Worm (Caenorhabditis elegans) whole organism, midembryonic: ENCODE measurements around the gene srj-26.
A peak's percentile ranks its signal among the peaks of the same experiment; 100 is the strongest.

Experiments used
- T22C8.4 ChIP-seq: fragments of 200-800 bp; sonication (Bioruptor generic); IDR thresholded peaks from 2 replicates; pipeline ENCODE4 v1.3.6; 2022; ENCODE audit warnings: missing genetic modification characterization, missing compliant biosample characterization
- cog-1 ChIP-seq: sonication (generic microtip); optimal IDR thresholded peaks from 2 replicates; lab custom pipeline; 2016; ENCODE audit warnings: missing genetic modification characterization, missing compliant biosample characterization
- flt-1 ChIP-seq: fragments of 200-800 bp; sonication (Bioruptor generic); IDR thresholded peaks from 2 replicates; pipeline ENCODE4 v1.3.6; 2022; ENCODE audit warnings: missing genetic modification characterization, missing compliant biosample characterization
- klf-2 ChIP-seq: fragments of 200-800 bp; sonication (Bioruptor generic); conservative IDR thresholded peaks from 2 replicates; pipeline ENCODE4 v1.3.6; 2022; ENCODE audit warnings: missing genetic modification reagents, missing genetic modification characterization, missing compliant biosample characterization
- med-1 ChIP-seq: sonication (generic microtip); optimal IDR thresholded peaks from 2 replicates; lab custom pipeline; 2017; ENCODE audit warnings: missing genetic modification characterization, mild to moderate bottlenecking, missing compliant biosample characterization, antibody characterized with exemption, missing genetic modification reagents; ENCODE audit not compliant: insufficient read depth
- ref-1 ChIP-seq: fragments of 200-800 bp; sonication (Bioruptor generic); conservative IDR thresholded peaks from 2 replicates; pipeline ENCODE4 v1.3.6; 2022; ENCODE audit warnings: missing genetic modification reagents, missing genetic modification characterization, missing compliant biosample characterization
- tab-1 ChIP-seq: fragments of 200-800 bp; sonication (Bioruptor generic); IDR thresholded peaks from 2 replicates; pipeline ENCODE4 v1.3.6; 2022; ENCODE audit warnings: missing genetic modification characterization, missing compliant biosample characterization
- ztf-23 ChIP-seq: fragments of 200-800 bp; sonication (Bioruptor generic); IDR thresholded peaks from 2 replicates; pipeline ENCODE4 v1.3.6; 2022; ENCODE audit warnings: missing genetic modification reagents, missing genetic modification characterization, missing compliant biosample characterization
- ztf-29 ChIP-seq: fragments of 200-800 bp; sonication (Bioruptor generic); IDR thresholded peaks from 2 replicates; pipeline ENCODE4 v1.3.6; 2022; ENCODE audit warnings: missing genetic modification reagents, missing genetic modification characterization, missing compliant biosample characterization

Gene srj-26

DNA sequence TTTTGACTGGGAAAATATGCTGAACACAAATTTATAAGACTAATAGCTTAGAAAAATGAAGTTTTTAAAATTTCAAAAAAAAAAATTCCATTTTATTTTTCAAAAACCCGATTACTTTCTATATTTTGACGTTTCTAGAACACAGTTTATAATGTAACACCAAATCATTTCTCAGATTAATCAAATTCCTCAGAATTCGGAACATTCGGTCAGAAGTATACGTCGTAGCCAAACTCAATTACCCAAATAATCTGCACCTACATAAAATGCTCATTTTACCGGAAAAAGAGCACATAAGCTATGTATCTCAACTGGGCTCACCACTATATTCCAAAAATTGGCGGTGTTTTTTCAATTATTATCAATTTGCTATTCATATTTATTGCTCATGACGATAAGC, at the start of gene srj-26:
TSS of gene srj-26 (plus strand) at position 301 of the 400 bp plus-strand sequence.
- TF ChIP-seq ztf-23 (no peak), T22C8.4 (GFP tag; lab: Robert Waterston, UW) (no peak), ztf-29 (GFP tag; lab: Robert Waterston, UW) (no peak), klf-2 (GFP tag; lab: Robert Waterston, UW) (no peak), ref-1 (GFP tag; lab: Robert Waterston, UW) (no peak), flt-1 (GFP tag; lab: Robert Waterston, UW) (no peak), tab-1 (GFP tag; lab: Robert Waterston, UW) (no peak), med-1 (GFP tag; lab: Kevin White, UChicago) (no peak), cog-1 (no peak)

DNA sequence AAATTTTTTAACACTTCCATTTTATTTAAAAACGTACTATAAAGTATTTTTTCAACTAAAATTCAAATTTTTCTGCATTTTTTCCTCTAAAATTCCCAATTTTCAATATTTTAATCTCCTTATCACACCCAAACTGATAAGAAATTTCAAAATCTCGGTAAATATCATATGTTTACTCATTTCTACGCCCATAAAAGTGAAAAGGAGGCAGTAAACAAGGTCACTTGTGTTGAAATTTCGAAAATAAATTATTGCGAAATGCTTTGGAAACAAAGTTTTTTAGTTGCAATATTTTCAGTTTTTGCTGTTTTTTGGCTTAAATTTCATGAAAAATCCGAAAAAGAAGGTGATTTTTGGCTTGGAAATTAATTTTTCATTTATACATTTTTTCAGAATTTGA, 49.3 kb upstream of the srj-26 start, which contains the start of gene C08E8.4:
TSS of gene C08E8.4 (plus strand) at position 268 of the 400 bp plus-strand sequence.
- TF ChIP-seq tab-1 (GFP tag; lab: Robert Waterston, UW) (no peak), ztf-29 (GFP tag; lab: Robert Waterston, UW) (no peak), T22C8.4 (GFP tag; lab: Robert Waterston, UW) (no peak), cog-1 (no peak), ref-1 (GFP tag; lab: Robert Waterston, UW) (no peak), ztf-23 (no peak)

DNA sequence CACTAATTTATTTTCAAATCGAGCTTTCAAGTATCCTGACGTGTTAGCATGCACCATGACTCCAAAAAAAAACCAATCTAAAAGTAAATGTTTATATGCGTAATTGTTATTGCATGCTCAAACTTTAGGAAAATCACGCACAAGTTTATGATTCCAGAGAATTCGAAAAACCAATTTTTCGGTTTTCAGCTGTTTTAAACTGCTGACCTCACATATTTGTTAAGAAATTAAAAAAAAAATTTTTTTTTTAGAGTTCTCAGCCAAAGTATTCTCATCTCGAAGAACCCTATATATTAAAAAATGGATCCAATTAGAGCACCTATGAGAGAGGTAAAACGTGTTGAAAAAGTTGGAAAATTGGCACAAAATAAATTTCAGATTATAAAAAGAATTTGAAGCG, 46.7 kb upstream of the srj-26 start, which contains the start of gene Y51A2B.2:
TSS of gene Y51A2B.2 (plus strand) at position 301 of the 400 bp plus-strand sequence.
- TF ChIP-seq flt-1 (GFP tag; lab: Robert Waterston, UW), result no peak
- no peak for TF ChIP-seq ztf-29 (GFP tag; lab: Robert Waterston, UW)
- no peak for TF ChIP-seq tab-1 (GFP tag; lab: Robert Waterston, UW)
- TF ChIP-seq klf-2 (GFP tag; lab: Robert Waterston, UW), result no peak
- no peak for TF ChIP-seq cog-1
- no peak for TF ChIP-seq med-1 (GFP tag; lab: Kevin White, UChicago)
- no peak for TF ChIP-seq ztf-23
- TF ChIP-seq T22C8.4 (GFP tag; lab: Robert Waterston, UW), result no peak
- no peak for TF ChIP-seq ref-1 (GFP tag; lab: Robert Waterston, UW)

DNA sequence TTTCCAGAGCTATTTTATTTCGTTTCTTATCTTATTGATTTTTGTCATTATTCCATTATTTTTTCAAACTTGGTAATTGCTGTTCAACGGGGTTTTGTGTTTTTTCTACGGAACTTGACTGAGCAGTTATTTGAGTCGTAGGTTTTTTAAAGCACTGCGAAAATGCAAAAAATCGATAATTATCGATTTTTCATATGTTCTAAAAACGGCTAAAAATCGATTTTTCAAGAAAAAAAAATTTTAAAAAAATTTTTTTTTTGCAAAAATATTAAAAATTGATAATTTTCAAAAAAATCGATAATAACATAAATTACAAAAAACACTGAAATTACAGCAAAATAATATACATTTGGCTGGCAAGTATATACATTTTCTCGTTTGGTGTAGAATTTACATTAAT, 45.3 kb upstream of the srj-26 start:
- no peak for TF ChIP-seq tab-1 (GFP tag; lab: Robert Waterston, UW)
- TF ChIP-seq T22C8.4 (GFP tag; lab: Robert Waterston, UW), result peak; percentile 79

DNA sequence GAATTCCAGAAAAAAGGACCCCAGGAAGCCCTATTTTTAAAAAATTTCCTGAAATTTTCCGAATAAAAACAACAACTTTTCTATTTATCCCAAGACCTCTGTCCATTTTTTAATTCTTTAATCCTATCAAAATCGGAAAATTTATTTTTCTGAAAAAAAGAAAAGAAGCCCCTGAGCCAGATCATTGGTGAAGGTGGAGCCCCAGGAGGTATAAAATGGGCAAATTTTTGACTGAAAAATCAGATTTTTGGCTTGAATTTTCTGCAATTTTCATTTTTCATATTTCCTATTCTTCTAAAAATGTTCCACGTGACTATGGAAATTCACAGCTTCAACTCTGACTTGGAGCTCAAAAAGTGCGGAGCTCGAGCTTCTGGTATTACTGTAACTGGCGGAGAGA, 42.1 kb upstream of the srj-26 start, which contains the start of gene Y51A2B.8:
TSS of gene Y51A2B.8 (plus strand) at position 301 of the 400 bp plus-strand sequence.
- TF ChIP-seq flt-1 (GFP tag; lab: Robert Waterston, UW) (no peak), tab-1 (GFP tag; lab: Robert Waterston, UW) (no peak), klf-2 (GFP tag; lab: Robert Waterston, UW) (no peak), med-1 (GFP tag; lab: Kevin White, UChicago) (no peak), cog-1 (no peak), ref-1 (GFP tag; lab: Robert Waterston, UW) (no peak), ztf-23 (no peak), T22C8.4 (GFP tag; lab: Robert Waterston, UW) (no peak), ztf-29 (GFP tag; lab: Robert Waterston, UW) (no peak)

DNA sequence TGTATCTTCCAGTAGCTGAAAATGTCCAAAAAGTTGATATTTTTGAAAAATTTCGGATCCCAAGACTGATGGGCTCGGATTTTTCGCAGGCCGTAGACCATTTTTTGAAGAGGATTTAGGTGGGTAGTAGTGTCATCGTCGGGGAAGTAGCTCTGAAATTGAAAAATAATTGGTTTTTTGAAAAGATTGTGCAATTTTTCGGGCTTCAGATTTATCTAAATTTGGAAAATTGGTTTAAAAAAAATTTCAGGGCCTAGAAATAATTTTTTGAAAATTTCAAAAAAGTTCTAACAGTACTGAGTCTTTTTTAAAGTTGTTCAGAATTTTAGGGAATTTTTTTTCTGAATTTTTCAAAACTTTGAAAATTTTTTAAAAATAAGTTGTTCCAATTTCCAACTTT, 38.3 kb upstream of the srj-26 start, which contains the start of gene nhr-288:
TSS of gene nhr-288 (minus strand) at position 101 of the 400 bp plus-strand sequence.
- TF ChIP-seq ztf-29 (GFP tag; lab: Robert Waterston, UW) (no peak), flt-1 (GFP tag; lab: Robert Waterston, UW) (no peak)

DNA sequence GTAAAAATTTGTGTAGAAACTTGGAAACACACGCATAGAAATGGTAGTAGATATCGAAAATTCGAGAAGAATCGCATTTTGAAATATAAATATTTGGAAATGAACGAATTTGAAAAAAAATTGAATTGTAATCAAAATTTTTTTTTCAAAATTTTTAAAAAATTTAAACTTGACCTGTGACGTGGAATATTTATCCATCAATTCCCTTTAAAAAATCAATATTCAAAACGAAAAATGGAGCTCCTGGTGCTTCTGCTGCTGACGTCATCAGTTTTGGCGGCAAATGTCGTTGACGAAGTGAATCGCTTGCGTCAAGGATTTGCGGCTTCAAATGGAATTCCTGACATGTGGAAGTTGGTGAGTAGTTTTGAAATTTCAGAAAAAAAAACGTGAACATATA, 31.9 kb upstream of the srj-26 start, which contains the start of the genes Y51A2B.4 and Y51A2B.5:
TSS of gene Y51A2B.4 (minus strand) at position 101 of the 400 bp plus-strand sequence.
TSS of gene Y51A2B.5 (plus strand) at position 232 of the 400 bp plus-strand sequence.
- no peak for TF ChIP-seq flt-1 (GFP tag; lab: Robert Waterston, UW)
- no peak for TF ChIP-seq ztf-23
- no peak for TF ChIP-seq tab-1 (GFP tag; lab: Robert Waterston, UW)
- TF ChIP-seq cog-1, result no peak
- no peak for TF ChIP-seq T22C8.4 (GFP tag; lab: Robert Waterston, UW)
- no peak for TF ChIP-seq ref-1 (GFP tag; lab: Robert Waterston, UW)

DNA sequence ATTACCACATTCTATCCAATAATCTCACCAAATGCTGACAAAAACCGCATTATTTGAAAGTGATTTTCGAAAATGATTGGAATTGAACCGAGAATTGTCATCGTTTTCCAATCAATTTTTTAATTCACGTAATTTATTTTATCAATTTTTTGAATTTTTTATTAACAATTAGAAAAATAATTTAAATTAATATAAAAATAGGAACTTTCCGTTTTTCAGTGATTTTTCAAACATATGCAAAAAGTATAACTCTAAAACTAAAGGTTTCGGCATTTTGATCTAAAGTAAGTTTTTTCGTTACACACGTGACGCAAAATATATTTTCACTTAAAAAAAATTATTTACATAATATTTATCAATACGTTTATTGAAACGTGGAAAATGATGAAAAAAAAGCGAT, 26.7 kb upstream of the srj-26 start, which contains the start of gene Y51A2B.6:
TSS of gene Y51A2B.6 (minus strand) at position 101 of the 400 bp plus-strand sequence.
- TF ChIP-seq med-1 (GFP tag; lab: Kevin White, UChicago) (no peak), cog-1 (no peak), ref-1 (GFP tag; lab: Robert Waterston, UW) (no peak), ztf-29 (GFP tag; lab: Robert Waterston, UW) (no peak), ztf-23 (no peak), flt-1 (GFP tag; lab: Robert Waterston, UW) (no peak), T22C8.4 (GFP tag; lab: Robert Waterston, UW) (no peak), klf-2 (GFP tag; lab: Robert Waterston, UW) (no peak), tab-1 (GFP tag; lab: Robert Waterston, UW) (no peak)

DNA sequence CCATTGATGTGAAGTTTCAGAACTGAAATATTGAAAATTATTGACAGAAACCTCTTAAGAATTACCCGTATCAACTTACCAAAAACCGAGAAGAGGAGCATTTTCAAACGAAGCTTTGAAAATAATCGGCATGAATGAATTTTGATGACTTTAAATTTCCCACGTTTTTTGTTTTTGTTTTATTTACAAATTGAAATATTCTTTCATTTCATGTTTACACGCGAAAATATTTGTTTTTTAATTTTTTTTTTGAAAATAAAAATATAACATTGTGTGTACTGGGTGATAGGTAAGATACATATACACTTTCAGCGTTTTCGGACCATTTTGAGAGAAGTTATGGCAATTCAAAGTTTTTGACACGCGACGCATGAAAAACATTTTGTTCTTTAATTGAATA, 25.2 kb upstream of the srj-26 start, which contains the start of gene Y51A2B.9:
TSS of gene Y51A2B.9 (minus strand) at position 101 of the 400 bp plus-strand sequence.
- TF ChIP-seq cog-1 (no peak), klf-2 (GFP tag; lab: Robert Waterston, UW) (no peak), med-1 (GFP tag; lab: Kevin White, UChicago) (no peak), ztf-29 (GFP tag; lab: Robert Waterston, UW) (no peak), flt-1 (GFP tag; lab: Robert Waterston, UW) (no peak), ref-1 (GFP tag; lab: Robert Waterston, UW) (no peak), tab-1 (GFP tag; lab: Robert Waterston, UW) (no peak), T22C8.4 (GFP tag; lab: Robert Waterston, UW) (no peak), ztf-23 (no peak)

DNA sequence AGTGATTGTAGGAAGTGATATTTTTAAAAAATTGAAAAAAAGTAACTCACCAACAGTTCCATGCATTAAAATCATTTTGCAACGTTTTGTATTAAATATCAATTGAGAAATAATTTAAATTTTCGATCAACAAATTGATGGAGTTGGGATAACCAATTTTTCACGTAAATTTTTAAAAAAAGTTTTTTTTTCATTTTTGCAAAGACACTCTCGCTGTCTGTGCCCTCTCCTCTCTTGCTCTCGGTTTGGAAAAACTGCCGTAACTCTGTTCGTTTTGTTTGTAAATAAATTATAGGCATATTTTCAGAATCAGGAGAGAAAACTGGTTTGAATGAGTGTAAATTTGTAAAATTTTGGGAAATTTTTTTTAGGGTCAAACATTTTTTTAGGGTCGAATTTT, 23.1 kb upstream of the srj-26 start, which contains the start of gene Y51A2B.16:
TSS of gene Y51A2B.16 (minus strand) at position 101 of the 400 bp plus-strand sequence.
- TF ChIP-seq ref-1 (GFP tag; lab: Robert Waterston, UW) (no peak), med-1 (GFP tag; lab: Kevin White, UChicago) (no peak), flt-1 (GFP tag; lab: Robert Waterston, UW) (no peak), ztf-23 (no peak), tab-1 (GFP tag; lab: Robert Waterston, UW) (no peak), cog-1 (no peak), T22C8.4 (GFP tag; lab: Robert Waterston, UW) (no peak), ztf-29 (GFP tag; lab: Robert Waterston, UW) (no peak), klf-2 (GFP tag; lab: Robert Waterston, UW) (no peak)
